Fruit fly (Drosophila melanogaster) whole organism, embryonic: ENCODE measurements around the gene CG31538.

Source experiments
- Atf-2 ChIP-seq: fragments of 200-800 bp; sonication (Bioruptor generic); optimal IDR thresholded peaks from 2 replicates; lab custom pipeline; 2016; ENCODE audit warnings: missing biosample characterization, missing genetic modification characterization
- Bdp1 ChIP-seq: fragments of 200-800 bp; sonication (Bioruptor generic); optimal IDR thresholded peaks from 3 replicates; lab custom pipeline; 2016; ENCODE audit warnings: missing biosample characterization, missing genetic modification characterization
- Bgb ChIP-seq: fragments of 200-800 bp; sonication (Bioruptor generic); IDR thresholded peaks from 2 replicates; pipeline ENCODE4 v1.3.6; 2022; ENCODE audit warnings: missing biosample characterization, missing genetic modification characterization; ENCODE audit not compliant: partially characterized antibody
- BtbVII ChIP-seq: fragments of 200-800 bp; sonication (Bioruptor generic); optimal IDR thresholded peaks from 3 replicates; lab custom pipeline; 2017; ENCODE audit warnings: missing biosample characterization, mild to moderate bottlenecking, missing genetic modification characterization
- CG1024 ChIP-seq: fragments of 200-800 bp; sonication (Bioruptor generic); IDR thresholded peaks from 2 replicates; pipeline ENCODE4 v1.3.6; 2022; ENCODE audit warnings: missing biosample characterization, missing genetic modification characterization
- CG10321 ChIP-seq: fragments of 200-800 bp; sonication (Bioruptor generic); IDR thresholded peaks from 2 replicates; pipeline ENCODE4 v1.3.6; 2022; ENCODE audit warnings: missing biosample characterization, missing genetic modification characterization
- CG12659 ChIP-seq: fragments of 200-800 bp; sonication (Bioruptor generic); optimal IDR thresholded peaks from 3 replicates; lab custom pipeline; 2017; ENCODE audit warnings: mild to moderate bottlenecking, missing biosample characterization, missing genetic modification reagents, missing genetic modification characterization
- CG1603 ChIP-seq: fragments of 200-800 bp; sonication (Bioruptor generic); optimal IDR thresholded peaks from 2 replicates; lab custom pipeline; 2019; ENCODE audit warnings: missing biosample characterization, mild to moderate bottlenecking, missing genetic modification characterization, moderate library complexity
- CG16779 ChIP-seq: fragments of 200-800 bp; sonication (Bioruptor generic); IDR thresholded peaks from 2 replicates; pipeline ENCODE4 v1.3.6; 2022; ENCODE audit warnings: missing biosample characterization, missing genetic modification characterization
- CG16863 ChIP-seq: fragments of 200-800 bp; sonication (Bioruptor generic); optimal IDR thresholded peaks from 3 replicates; lab custom pipeline; 2016; ENCODE audit warnings: missing biosample characterization, missing genetic modification characterization
- CG2889 ChIP-seq: fragments of 200-800 bp; sonication (Bioruptor generic); IDR thresholded peaks from 3 replicates; pipeline ENCODE4 v1.3.6; 2022; ENCODE audit warnings: missing biosample characterization, missing genetic modification characterization
- CG31365 ChIP-seq: fragments of 200-800 bp; sonication (Bioruptor generic); optimal IDR thresholded peaks from 2 replicates; lab custom pipeline; 2018; ENCODE audit warnings: missing biosample characterization, mild to moderate bottlenecking, missing genetic modification characterization
- CG33557 ChIP-seq: fragments of 200-800 bp; sonication (Bioruptor generic); optimal IDR thresholded peaks from 2 replicates; lab custom pipeline; 2019; ENCODE audit warnings: missing biosample characterization, mild to moderate bottlenecking, missing genetic modification characterization, moderate library complexity
- CG34376 ChIP-seq: fragments of 200-800 bp; sonication (Bioruptor generic); optimal IDR thresholded peaks from 2 replicates; lab custom pipeline; 2018; ENCODE audit warnings: missing biosample characterization, mild to moderate bottlenecking, missing genetic modification characterization
- CG42726 ChIP-seq: fragments of 200-800 bp; sonication (Bioruptor generic); IDR thresholded peaks from 2 replicates; pipeline ENCODE4 v1.3.6; 2022; ENCODE audit warnings: missing biosample characterization, missing genetic modification characterization; ENCODE audit not compliant: partially characterized antibody
- CG4328 ChIP-seq: fragments of 200-800 bp; sonication (Bioruptor generic); optimal IDR thresholded peaks from 3 replicates; lab custom pipeline; 2017; ENCODE audit warnings: missing biosample characterization, missing genetic modification reagents, missing genetic modification characterization
- CG6175 ChIP-seq: fragments of 200-800 bp; sonication (Bioruptor generic); IDR thresholded peaks from 3 replicates; pipeline ENCODE4 v1.3.6; 2022; ENCODE audit warnings: missing biosample characterization, missing genetic modification characterization
- CG7745 ChIP-seq: fragments of 200-800 bp; sonication (Bioruptor generic); optimal IDR thresholded peaks from 2 replicates; lab custom pipeline; 2018; ENCODE audit warnings: missing biosample characterization, mild to moderate bottlenecking, missing genetic modification characterization, moderate library complexity
- Chrac-16 ChIP-seq: fragments of 200-800 bp; sonication (Bioruptor generic); optimal IDR thresholded peaks from 3 replicates; lab custom pipeline; 2016; ENCODE audit warnings: missing biosample characterization, missing genetic modification characterization
- ERR ChIP-seq: fragments of 200-800 bp; sonication (Bioruptor generic); optimal IDR thresholded peaks from 2 replicates; lab custom pipeline; 2016; ENCODE audit warnings: missing biosample characterization, missing genetic modification characterization
- HLH3B ChIP-seq: fragments of 200-800 bp; sonication (Bioruptor generic); IDR thresholded peaks from 2 replicates; pipeline ENCODE4 v1.3.6; 2022; ENCODE audit warnings: missing biosample characterization, missing genetic modification characterization
- HmgD ChIP-seq: fragments of 200-800 bp; sonication (Bioruptor generic); optimal IDR thresholded peaks from 3 replicates; lab custom pipeline; 2016; ENCODE audit warnings: missing biosample characterization, missing genetic modification characterization
- MBD-R2 ChIP-seq: fragments of 200-800 bp; sonication (Bioruptor generic); IDR thresholded peaks from 2 replicates; pipeline ENCODE4 v1.3.6; 2022; ENCODE audit warnings: missing biosample characterization, missing genetic modification characterization
- NFAT ChIP-seq: fragments of 200-800 bp; sonication (Bioruptor generic); IDR thresholded peaks from 2 replicates; pipeline ENCODE4 v1.3.6; 2022; ENCODE audit warnings: missing biosample characterization, missing genetic modification characterization
- Vsx1 ChIP-seq: fragments of 200-800 bp; sonication (Bioruptor generic); optimal IDR thresholded peaks from 2 replicates; lab custom pipeline; 2017; ENCODE audit warnings: missing biosample characterization, mild to moderate bottlenecking, missing genetic modification characterization, missing genetic modification reagents
- abd-A ChIP-seq: fragments of 200-800 bp; sonication (Bioruptor generic); optimal IDR thresholded peaks from 3 replicates; lab custom pipeline; 2019; ENCODE audit warnings: missing biosample characterization, mild to moderate bottlenecking, missing genetic modification characterization, moderate library complexity
- amos ChIP-seq: fragments of 200-800 bp; sonication (Bioruptor generic); IDR thresholded peaks from 2 replicates; pipeline ENCODE4 v1.3.6; 2022; ENCODE audit warnings: missing biosample characterization, missing genetic modification characterization; ENCODE audit not compliant: partially characterized antibody
- bowl ChIP-seq: fragments of 200-800 bp; sonication (Bioruptor generic); IDR thresholded peaks from 2 replicates; pipeline ENCODE4 v1.3.6; 2022; ENCODE audit warnings: missing biosample characterization, missing genetic modification characterization
- cg ChIP-seq: fragments of 200-800 bp; sonication (Bioruptor generic); optimal IDR thresholded peaks from 3 replicates; lab custom pipeline; 2019; ENCODE audit warnings: missing biosample characterization, mild to moderate bottlenecking, missing genetic modification characterization, moderate library complexity
- da ChIP-seq: fragments of 200-800 bp; sonication (Bioruptor generic); optimal IDR thresholded peaks from 2 replicates; lab custom pipeline; 2016; ENCODE audit warnings: missing biosample characterization, missing genetic modification characterization
- danr ChIP-seq: fragments of 200-800 bp; sonication (Bioruptor generic); IDR thresholded peaks from 2 replicates; pipeline ENCODE4 v1.3.6; 2022; ENCODE audit warnings: missing biosample characterization, missing genetic modification characterization
- eve ChIP-seq, 2 experiments: fragments of >200 bp; optimal IDR thresholded peaks; 2 replicates each; lab custom pipeline; 2017; ENCODE audit warnings: missing biosample characterization in 2 of 2, missing genetic modification characterization in 2 of 2
- fd3F ChIP-seq: fragments of 200-800 bp; sonication (Bioruptor generic); optimal IDR thresholded peaks from 2 replicates; lab custom pipeline; 2018; ENCODE audit warnings: missing biosample characterization, mild to moderate bottlenecking, missing genetic modification characterization, moderate library complexity
- gcm2 ChIP-seq: fragments of 200-800 bp; sonication (Bioruptor generic); optimal IDR thresholded peaks from 2 replicates; lab custom pipeline; 2016; ENCODE audit warnings: missing biosample characterization, missing genetic modification characterization
- gsb ChIP-seq: fragments of 200-800 bp; sonication (Bioruptor generic); IDR thresholded peaks from 2 replicates; pipeline ENCODE4 v1.3.6; 2022; ENCODE audit warnings: missing biosample characterization, missing genetic modification characterization
- hth ChIP-seq: fragments of >200 bp; optimal IDR thresholded peaks from 2 replicates; lab custom pipeline; 2017; ENCODE audit warnings: inconsistent platforms
- ken ChIP-seq: fragments of 200-800 bp; sonication (Bioruptor generic); IDR thresholded peaks from 3 replicates; pipeline ENCODE4 v1.3.6; 2022; ENCODE audit warnings: missing biosample characterization, missing genetic modification characterization
- klu ChIP-seq: fragments of 200-800 bp; sonication (Bioruptor generic); IDR thresholded peaks from 2 replicates; pipeline ENCODE4 v1.3.6; 2022; ENCODE audit warnings: missing biosample characterization, missing genetic modification characterization
- pan ChIP-seq, 4 experiments: fragments of >200 bp in 3 of 4; fragments of 200-800 bp in 1 of 4; sonication (Bioruptor generic) in 1 of 4; optimal IDR thresholded peaks in 3 of 4; IDR thresholded peaks in 1 of 4; 2 replicates each; pipeline versions ENCODE4 v1.3.6 to Lab custom; 2017 to 2022; ENCODE audit warnings: missing biosample characterization in 2 of 4, missing genetic modification characterization in 2 of 4, mixed read lengths in 1 of 4
- pb ChIP-seq: fragments of 200-800 bp; sonication (Bioruptor generic); optimal IDR thresholded peaks from 3 replicates; lab custom pipeline; 2016; ENCODE audit warnings: missing biosample characterization, missing genetic modification characterization
- phol ChIP-seq: fragments of 200-800 bp; sonication (Bioruptor generic); optimal IDR thresholded peaks from 3 replicates; lab custom pipeline; 2018; ENCODE audit warnings: missing biosample characterization, mild to moderate bottlenecking, missing genetic modification characterization, moderate library complexity
- ranshi ChIP-seq: fragments of 200-800 bp; sonication (Bioruptor generic); IDR thresholded peaks from 2 replicates; pipeline ENCODE4 v1.3.6; 2022; ENCODE audit warnings: missing biosample characterization, missing genetic modification characterization
- sens-2 ChIP-seq: fragments of 200-800 bp; sonication (Bioruptor generic); IDR thresholded peaks from 2 replicates; pipeline ENCODE4 v1.3.6; 2022; ENCODE audit warnings: missing biosample characterization, missing genetic modification characterization
- shn ChIP-seq: fragments of 200-800 bp; sonication (Bioruptor generic); optimal IDR thresholded peaks from 3 replicates; lab custom pipeline; 2016; ENCODE audit warnings: missing biosample characterization, missing genetic modification characterization
- slbo ChIP-seq: fragments of 200-800 bp; sonication (Bioruptor generic); IDR thresholded peaks from 2 replicates; pipeline ENCODE4 v1.3.6; 2022; ENCODE audit warnings: missing biosample characterization, missing genetic modification characterization
- trh ChIP-seq: fragments of 200-800 bp; sonication (Bioruptor generic); optimal IDR thresholded peaks from 2 replicates; lab custom pipeline; 2016; ENCODE audit warnings: missing biosample characterization, missing genetic modification characterization
- usp ChIP-seq: fragments of >200 bp; optimal IDR thresholded peaks from 2 replicates; lab custom pipeline; 2017; ENCODE audit warnings: missing biosample characterization, missing genetic modification characterization
- wdn ChIP-seq: fragments of 200-800 bp; sonication (Bioruptor generic); IDR thresholded peaks from 2 replicates; pipeline ENCODE4 v1.3.6; 2022; ENCODE audit warnings: missing biosample characterization, missing genetic modification characterization
- z ChIP-seq: fragments of 200-800 bp; sonication (Bioruptor generic); IDR thresholded peaks from 3 replicates; pipeline ENCODE4 v1.3.6; 2022; ENCODE audit warnings: missing biosample characterization, missing genetic modification characterization
- zfh2 ChIP-seq: fragments of 200-800 bp; sonication (Bioruptor generic); optimal IDR thresholded peaks from 2 replicates; lab custom pipeline; 2016; ENCODE audit warnings: missing biosample characterization, missing genetic modification characterization

Gene CG31538

DNA sequence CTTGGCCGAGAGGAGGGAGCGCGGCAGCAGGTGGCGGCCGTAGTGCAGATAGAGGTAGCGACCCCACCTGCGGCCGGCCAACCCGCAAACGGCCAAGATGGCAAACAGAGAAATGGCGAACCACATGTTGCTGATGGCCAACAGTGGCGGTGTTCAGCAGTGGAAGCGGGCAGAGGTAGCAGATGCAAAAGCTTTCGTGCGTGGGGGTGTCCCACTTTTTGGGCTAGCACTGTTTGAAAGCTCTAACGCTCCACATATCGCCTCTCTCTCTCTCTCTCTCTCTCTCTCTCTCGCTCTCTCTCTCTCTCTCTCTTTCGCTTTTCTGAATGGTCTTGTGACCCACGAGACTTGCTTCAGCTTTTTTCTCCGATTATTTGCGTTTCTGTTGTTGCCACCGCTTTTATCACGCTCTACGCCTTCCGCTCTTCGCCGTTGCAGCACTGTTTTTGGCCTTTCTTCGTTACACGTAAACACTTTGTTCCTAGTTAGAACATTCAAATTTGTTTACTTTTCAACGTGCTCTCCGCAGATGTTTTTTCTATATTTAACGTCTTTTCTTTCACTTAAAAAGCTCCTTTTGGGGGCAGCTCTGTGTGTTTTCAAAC lies 5.2 kb upstream of the CG31538 start (continued):
- TF ChIP-seq bowl (GFP tag; lab: Robert Waterston, UW) (no peak; the same call in 1 of the 2 replicates), CG12659 (GFP tag; lab: Kevin White, UChicago) (no peak), phol (tag; lab: Kevin White, UChicago) (no peak), BtbVII (GFP tag; lab: Kevin White, UChicago) (no peak), slbo (GFP tag; lab: Robert Waterston, UW) (peak; percentile 71), MBD-R2 (GFP tag; lab: Robert Waterston, UW) (peak; percentile 32; the same call in 1 of the 2 replicates), HmgD (GFP tag; lab: Kevin White, UChicago) (peak; percentile 57), Vsx1 (GFP tag; lab: Kevin White, UChicago) (no peak), zfh2 (GFP tag; lab: Kevin White, UChicago) (peak; percentile 12), CG2889 (GFP tag; lab: Robert Waterston, UW) (no peak), trh (GFP tag; lab: Kevin White, UChicago) (no peak), CG31365 (no peak), sens-2 (GFP tag; lab: Robert Waterston, UW) (no peak), Bgb (GFP tag; lab: Robert Waterston, UW) (peak; percentile 47), HLH3B (GFP tag; lab: Robert Waterston, UW) (peak; percentile 37; the same call in 1 of the 2 replicates), Atf-2 (GFP tag; lab: Kevin White, UChicago) (no peak), amos (peak; percentile 21; the same call in 1 of the 2 replicates), eve (GFP tag; optimal IDR thresholded peaks at IDR 0.05; lab: Kevin White, UChicago) (no peak), Chrac-16 (GFP tag; lab: Kevin White, UChicago) (no peak), cg (GFP tag; lab: Kevin White, UChicago) (no peak), CG7745 (tag; lab: Kevin White, UChicago) (no peak), CG6175 (GFP tag; lab: Robert Waterston, UW) (0 out of 3 replicates have a peak, but pooled peaks have one; percentile 20), fd3F (no peak), ERR (GFP tag; lab: Kevin White, UChicago) (peak; percentile 24), z (GFP tag; lab: Robert Waterston, UW) (no peak), CG16863 (GFP tag; lab: Kevin White, UChicago) (no peak), CG42726 (GFP tag; lab: Robert Waterston, UW) (0 out of 2 replicates have a peak, but pooled peaks have one; percentile 43), CG33557 (GFP tag; lab: Kevin White, UChicago) (no peak), CG4328 (GFP tag; lab: Kevin White, UChicago) (no peak), da (GFP tag; lab: Kevin White, UChicago) (no peak), CG10321 (GFP tag; lab: Robert Waterston, UW) (no peak), Bdp1 (peak; percentile 3), wdn (GFP tag; lab: Robert Waterston, UW) (0 out of 2 replicates have a peak, but pooled peaks have one; percentile 34), CG1603 (tag; lab: Kevin White, UChicago) (no peak), CG1024 (GFP tag; lab: Robert Waterston, UW) (no peak), CG34376 (GFP tag; lab: Kevin White, UChicago) (no peak), ranshi (peak; percentile 34; the same call in 1 of the 2 replicates), NFAT (GFP tag; lab: Robert Waterston, UW) (peak; percentile 69), abd-A (tag; lab: Kevin White, UChicago) (no peak), gsb (GFP tag; lab: Robert Waterston, UW) (peak; percentile 8; the same call in 1 of the 2 replicates), gcm2 (GFP tag; lab: Kevin White, UChicago) (peak; percentile 0), pan (optimal IDR thresholded peaks at IDR 0.05; lab: Kevin White, UChicago) (no peak), pan (GFP tag; optimal IDR thresholded peaks at IDR 0.05 in 1 of 2, IDR thresholded peaks at IDR 0.05 in 1 of 2) (peak in 1 of 2 experiments; percentile 50), pb (GFP tag; lab: Kevin White, UChicago) (no peak), hth (lab: Kevin White, UChicago) (no peak), CG16779 (GFP tag; lab: Robert Waterston, UW) (peak; percentile 42; the same call in 1 of the 2 replicates), usp (GFP tag; lab: Kevin White, UChicago) (no peak), shn (GFP tag; lab: Kevin White, UChicago) (peak; percentile 32), danr (GFP tag; lab: Robert Waterston, UW) (no peak), klu (no peak), ken (no peak)
